Worm (Caenorhabditis elegans) whole organism, L4 larva: ENCODE results near the gene lab-2.

Source experiments
- D1046.2 ChIP-seq: fragments of 200-800 bp; sonication (Bioruptor generic); IDR thresholded peaks from 2 replicates; pipeline ENCODE4 v1.3.6; 2022; ENCODE audit warnings: missing genetic modification characterization, missing compliant biosample characterization
- F37D6.2 ChIP-seq: sonication (generic microtip); optimal IDR thresholded peaks from 2 replicates; lab custom pipeline; 2016; ENCODE audit warnings: mild to moderate bottlenecking, missing genetic modification characterization, missing compliant biosample characterization
- F44E2.7 ChIP-seq: fragments of 200-800 bp; sonication (Bioruptor generic); IDR thresholded peaks from 2 replicates; pipeline ENCODE4 v2.1.2; 2022; ENCODE audit warnings: missing genetic modification characterization, missing compliant biosample characterization
- F49E8.2 ChIP-seq: sonication (generic microtip); optimal IDR thresholded peaks from 2 replicates; lab custom pipeline; 2016; ENCODE audit warnings: missing compliant biosample characterization, mild to moderate bottlenecking, missing genetic modification characterization, borderline replicate concordance
- T20F7.1 ChIP-seq: fragments of 200-800 bp; sonication (Bioruptor generic); optimal IDR thresholded peaks from 2 replicates; lab custom pipeline; 2018; ENCODE audit warnings: mild to moderate bottlenecking, missing genetic modification characterization, missing compliant biosample characterization
- T26A8.4 ChIP-seq: fragments of 200-800 bp; sonication (Bioruptor generic); IDR thresholded peaks from 2 replicates; pipeline ENCODE4 v1.3.6; 2022; ENCODE audit warnings: missing genetic modification characterization, missing compliant biosample characterization
- ZK337.2 ChIP-seq: fragments of 200-800 bp; sonication (Bioruptor generic); IDR thresholded peaks from 2 replicates; pipeline ENCODE4 v1.3.6; 2022; ENCODE audit warnings: missing genetic modification reagents, missing genetic modification characterization, missing compliant biosample characterization
- ZK546.5 ChIP-seq, 2 experiments: sonication (generic microtip); optimal IDR thresholded peaks; 2 replicates each; lab custom pipeline; 2017; ENCODE audit warnings: missing biosample characterization in 2 of 2, missing genetic modification characterization in 2 of 2
- aha-1 ChIP-seq: fragments of 150-350 bp; peaks from one replicate; lab custom pipeline; 2014; ENCODE audit warnings: missing biosample characterization, missing genetic modification characterization
- aly-2 ChIP-seq: sonication (generic microtip); optimal IDR thresholded peaks from 2 replicates; lab custom pipeline; 2018; ENCODE audit warnings: missing biosample characterization, missing genetic modification characterization
- arid-1 ChIP-seq: fragments of 200-800 bp; sonication (Bioruptor generic); conservative IDR thresholded peaks from 2 replicates; pipeline ENCODE4 v1.3.6; 2022; ENCODE audit warnings: missing genetic modification reagents, missing genetic modification characterization, missing compliant biosample characterization
- attf-4 ChIP-seq: sonication (generic microtip); optimal IDR thresholded peaks from 3 replicates; lab custom pipeline; 2017; ENCODE audit warnings: missing biosample characterization, missing genetic modification characterization
- ceh-20 ChIP-seq: fragments of 200-800 bp; sonication (Bioruptor generic); IDR thresholded peaks from 2 replicates; pipeline ENCODE4 v1.3.6; 2022; ENCODE audit warnings: missing genetic modification reagents, missing genetic modification characterization, missing compliant biosample characterization
- ceh-28 ChIP-seq: fragments of 150-350 bp; optimal IDR thresholded peaks from 2 replicates; lab custom pipeline; 2014; ENCODE audit warnings: missing biosample characterization, missing genetic modification reagents, missing genetic modification characterization
- ceh-62 ChIP-seq: sonication (generic microtip); optimal IDR thresholded peaks from 2 replicates; lab custom pipeline; 2017; ENCODE audit warnings: missing biosample characterization, missing genetic modification characterization
- ceh-82 ChIP-seq: sonication (generic microtip); optimal IDR thresholded peaks from 2 replicates; lab custom pipeline; 2017; ENCODE audit warnings: missing biosample characterization, missing genetic modification characterization
- daf-19 ChIP-seq: fragments of 200-800 bp; sonication (Bioruptor generic); conservative IDR thresholded peaks from 2 replicates; pipeline ENCODE4 v1.3.6; 2022; ENCODE audit warnings: missing genetic modification characterization, missing compliant biosample characterization
- duxl-1 ChIP-seq: sonication (generic microtip); optimal IDR thresholded peaks from 2 replicates; lab custom pipeline; 2016; ENCODE audit warnings: mild to moderate bottlenecking, missing genetic modification characterization, moderate library complexity, missing compliant biosample characterization; ENCODE audit not compliant: poor library complexity
- egl-43 ChIP-seq: fragments of 200-800 bp; sonication (Bioruptor generic); IDR thresholded peaks from 2 replicates; pipeline ENCODE4 v1.3.6; 2022; ENCODE audit warnings: missing genetic modification reagents, missing genetic modification characterization, missing compliant biosample characterization
- fos-1 ChIP-seq: fragments of 150-350 bp; optimal IDR thresholded peaks from 2 replicates; lab custom pipeline; 2014; ENCODE audit warnings: missing biosample characterization, missing genetic modification characterization
- gei-8 ChIP-seq: fragments of 200-800 bp; sonication (Bioruptor generic); optimal IDR thresholded peaks from 2 replicates; lab custom pipeline; 2018; ENCODE audit warnings: mild to moderate bottlenecking, missing genetic modification characterization, missing compliant biosample characterization
- hlh-30 ChIP-seq: sonication (generic microtip); optimal IDR thresholded peaks from 2 replicates; lab custom pipeline; 2017; ENCODE audit warnings: antibody characterized with exemption, mild to moderate bottlenecking, missing genetic modification characterization, missing compliant biosample characterization; ENCODE audit not compliant: insufficient read depth
- lin-15B ChIP-seq: fragments of 150-350 bp; sonication (generic microtip); optimal IDR thresholded peaks from 3 replicates; lab custom pipeline; 2014; ENCODE audit warnings: missing biosample characterization, missing genetic modification characterization
- lin-29 ChIP-seq: fragments of 200-800 bp; sonication (Bioruptor generic); IDR thresholded peaks from 2 replicates; pipeline ENCODE4 v1.3.6; 2022; ENCODE audit warnings: missing genetic modification reagents, missing genetic modification characterization, missing compliant biosample characterization
- lin-39 ChIP-seq: fragments of 150-350 bp; optimal IDR thresholded peaks from 2 replicates; lab custom pipeline; 2014; ENCODE audit warnings: missing biosample characterization, missing genetic modification reagents, missing genetic modification characterization
- lsy-2 ChIP-seq, 2 experiments: fragments of 150-350 bp in 1 of 2; sonication (generic microtip) in 1 of 2; optimal IDR thresholded peaks; 2 replicates each; lab custom pipeline; 2014 to 2017; ENCODE audit warnings: missing biosample characterization in 2 of 2, missing genetic modification characterization in 2 of 2
- mdl-1 ChIP-seq, 2 experiments: fragments of 150-350 bp in 1 of 2; sonication (generic microtip) in 1 of 2; optimal IDR thresholded peaks; 2 replicates each; lab custom pipeline; 2014 to 2017; ENCODE audit warnings: missing biosample characterization in 2 of 2, missing genetic modification characterization in 2 of 2
- mep-1 ChIP-seq: fragments of 150-350 bp; sonication (generic microtip); optimal IDR thresholded peaks from 3 replicates; lab custom pipeline; 2014; ENCODE audit warnings: missing biosample characterization, missing genetic modification characterization
- mes-2 ChIP-seq: sonication (generic microtip); optimal IDR thresholded peaks from 2 replicates; lab custom pipeline; 2016; ENCODE audit warnings: missing genotype, mild to moderate bottlenecking, missing genetic modification characterization, missing compliant biosample characterization; ENCODE audit not compliant: poor library complexity, severe bottlenecking
- mxl-2 ChIP-seq: fragments of 200-800 bp; sonication (Bioruptor generic); conservative IDR thresholded peaks from 2 replicates; pipeline ENCODE4 v1.3.6; 2022; ENCODE audit warnings: missing genetic modification reagents, missing genetic modification characterization, missing compliant biosample characterization
- mxl-3 ChIP-seq: fragments of 200-800 bp; sonication (Bioruptor generic); optimal IDR thresholded peaks from 2 replicates; lab custom pipeline; 2018; ENCODE audit warnings: mild to moderate bottlenecking, missing genetic modification characterization, missing compliant biosample characterization
- nhr-28 ChIP-seq: fragments of 150-350 bp; optimal IDR thresholded peaks from 2 replicates; lab custom pipeline; 2014; ENCODE audit warnings: missing biosample characterization, missing genetic modification characterization
- nhr-42 ChIP-seq: fragments of 200-800 bp; sonication (Bioruptor generic); IDR thresholded peaks from 2 replicates; pipeline ENCODE4 v1.3.6; 2022; ENCODE audit warnings: missing genetic modification characterization, missing compliant biosample characterization
- nhr-6 ChIP-seq: fragments of 150-350 bp; optimal IDR thresholded peaks from 2 replicates; lab custom pipeline; 2014; ENCODE audit warnings: missing biosample characterization, missing genetic modification characterization
- php-3 ChIP-seq: fragments of 200-800 bp; sonication (Bioruptor generic); IDR thresholded peaks from 2 replicates; pipeline ENCODE4 v1.3.6; 2022; ENCODE audit warnings: missing genetic modification reagents, missing genetic modification characterization, missing compliant biosample characterization
- pqm-1 ChIP-seq: sonication (generic microtip); optimal IDR thresholded peaks from 2 replicates; lab custom pipeline; 2017; ENCODE audit warnings: missing biosample characterization, missing genetic modification characterization
- sdz-12 ChIP-seq: fragments of 200-800 bp; sonication (Bioruptor generic); optimal IDR thresholded peaks from 2 replicates; lab custom pipeline; 2018; ENCODE audit warnings: mild to moderate bottlenecking, missing genetic modification characterization, missing compliant biosample characterization
- snpc-1.2 ChIP-seq: fragments of 200-800 bp; sonication (Bioruptor generic); IDR thresholded peaks from 2 replicates; pipeline ENCODE4 v1.3.6; 2022; ENCODE audit warnings: missing genetic modification reagents, missing genetic modification characterization, missing compliant biosample characterization
- tag-97 ChIP-seq: fragments of 200-800 bp; sonication (Bioruptor generic); IDR thresholded peaks from 2 replicates; pipeline ENCODE4 v1.3.6; 2022; ENCODE audit warnings: missing genetic modification characterization, missing compliant biosample characterization
- unc-130 ChIP-seq: sonication (generic microtip); optimal IDR thresholded peaks from 2 replicates; lab custom pipeline; 2016; ENCODE audit warnings: missing genetic modification reagents, missing genetic modification characterization, missing compliant biosample characterization
- unc-62 ChIP-seq, 3 experiments: fragments of 150-350 bp in 1 of 3; sonication (generic microtip); optimal IDR thresholded peaks in 2 of 3; peaks in 1 of 3; 1 replicate in 1 of 3; 2 replicates in 2 of 3; lab custom pipeline; 2014 to 2017; ENCODE audit warnings: missing biosample characterization in 3 of 3, missing genetic modification characterization in 3 of 3, missing genetic modification reagents in 3 of 3, missing genotype in 1 of 3
- vab-7 ChIP-seq: fragments of 200-800 bp; sonication (Bioruptor generic); IDR thresholded peaks from 2 replicates; pipeline ENCODE4 v1.3.6; 2022; ENCODE audit warnings: missing genetic modification reagents, missing genetic modification characterization, missing compliant biosample characterization
- zfp-2 ChIP-seq: sonication (generic microtip); optimal IDR thresholded peaks from 2 replicates; lab custom pipeline; 2016; ENCODE audit warnings: mild to moderate bottlenecking, missing genetic modification characterization, missing compliant biosample characterization
- zip-2 ChIP-seq: fragments of 150-350 bp; optimal IDR thresholded peaks from 2 replicates; lab custom pipeline; 2014; ENCODE audit warnings: missing biosample characterization, missing genetic modification characterization
- ztf-11 ChIP-seq: fragments of 150-350 bp; optimal IDR thresholded peaks from 2 replicates; lab custom pipeline; 2014; ENCODE audit warnings: missing biosample characterization, missing genetic modification characterization
- ztf-7 ChIP-seq: fragments of 150-350 bp; optimal IDR thresholded peaks from 2 replicates; lab custom pipeline; 2014; ENCODE audit warnings: missing biosample characterization, missing genetic modification characterization

lab-2 gene

DNA sequence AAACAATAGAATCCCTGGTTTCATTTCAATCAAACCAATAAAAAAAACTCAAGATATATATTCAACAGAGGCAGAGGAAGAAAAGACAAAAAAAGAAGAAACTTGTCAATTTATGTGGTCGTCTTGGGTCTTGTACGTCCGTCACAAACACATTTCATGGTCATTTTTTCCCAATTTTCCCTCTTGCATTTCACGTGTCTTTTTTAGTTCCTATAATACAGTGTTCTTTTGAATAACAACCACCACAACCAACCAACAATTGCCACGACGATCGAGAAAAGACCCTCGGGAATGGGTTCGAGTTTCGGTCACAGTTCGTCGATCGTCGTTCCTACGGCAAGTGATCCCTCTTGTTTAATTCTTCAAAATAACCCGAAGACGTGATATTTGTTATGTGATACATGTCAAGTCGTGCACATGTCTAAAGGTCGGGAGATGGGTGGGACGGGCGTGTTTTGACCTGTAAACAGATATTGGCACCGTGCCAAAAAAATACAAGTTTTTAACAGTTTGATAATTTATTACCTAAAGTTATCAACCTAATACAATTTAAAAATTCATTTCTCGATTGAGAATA, 33.2 kb downstream of the lab-2 start (continued):
- TF ChIP-seq gei-8, result no peak
- TF ChIP-seq hlh-30 (tag; lab: Kevin White, UChicago), result peak; percentile 25

DNA sequence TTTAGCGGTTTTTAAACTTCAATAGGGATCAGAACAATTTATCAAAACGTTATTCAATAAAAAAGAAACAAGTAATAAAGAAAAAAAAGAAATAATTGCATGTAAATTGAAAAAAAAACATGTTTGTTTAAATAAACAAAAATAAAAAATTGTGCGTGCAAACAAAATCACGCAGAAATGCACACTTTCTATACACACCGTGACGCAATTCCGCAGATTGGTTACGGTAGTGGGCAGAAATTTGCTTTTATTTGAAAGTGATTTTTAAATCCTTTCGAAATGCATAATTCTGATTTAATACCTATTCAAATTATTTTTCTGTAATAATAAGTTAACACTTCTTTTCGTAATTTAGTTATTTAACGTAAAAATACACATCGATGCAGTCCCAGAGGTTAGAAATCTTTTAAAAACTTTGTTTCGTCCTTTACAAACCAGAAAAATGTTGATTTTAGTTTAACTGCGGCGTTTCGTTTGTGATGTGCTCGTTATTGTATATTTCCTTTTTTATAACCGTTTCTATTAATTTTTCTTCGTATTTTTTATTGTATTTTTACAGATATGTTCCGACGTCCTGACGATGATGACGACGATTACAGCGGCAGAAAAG, 36.2 kb downstream of the lab-2 start, which contains the start of gene cwf-19L2:
Gene cwf-19L2, plus strand, starts transcription at position 560 of the 610 bp plus-strand sequence.
- TF ChIP-seq daf-19 (GFP tag; lab: Robert Waterston, UW), result no peak
- no peak for TF ChIP-seq nhr-6 (tag; lab: Kevin White, UChicago)
- TF ChIP-seq lsy-2 (tag; optimal IDR thresholded peaks at IDR 0.05; lab: Kevin White, UChicago), result peak in 1 of 2 experiments; percentile 87
- peak; percentile 21 for TF ChIP-seq aha-1
- peak; percentile 27 for TF ChIP-seq mes-2
- TF ChIP-seq unc-130 (GFP tag; lab: Kevin White, UChicago), result peak; percentile 31
- TF ChIP-seq mep-1, result no peak
- no peak for TF ChIP-seq ceh-62
- no peak for TF ChIP-seq zip-2 (tag; lab: Kevin White, UChicago)

DNA sequence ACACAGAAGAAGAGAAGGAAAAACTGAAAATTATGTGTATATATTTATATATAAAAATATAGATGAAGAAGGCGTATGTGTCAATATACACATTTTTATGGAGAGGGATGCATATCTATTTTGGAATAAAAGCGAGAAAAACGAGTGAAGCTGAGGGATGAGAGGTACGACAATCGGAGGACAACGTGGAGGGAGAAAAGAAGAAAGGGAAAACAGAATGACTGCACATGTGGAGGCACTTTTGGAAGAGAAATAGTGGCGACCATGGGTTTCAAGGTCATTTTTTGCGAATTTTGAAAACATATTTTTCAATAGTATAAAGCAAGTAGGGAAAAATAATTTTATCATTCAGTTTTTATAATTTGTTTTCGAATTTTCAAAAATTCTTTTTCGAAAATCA, 36.8 kb downstream of the lab-2 start:
- no peak for TF ChIP-seq F49E8.2
- no peak for TF ChIP-seq mxl-2 (GFP tag; lab: Robert Waterston, UW)
- no peak for TF ChIP-seq T20F7.1 (GFP tag; lab: Kevin White, UChicago)
- no peak for TF ChIP-seq vab-7 (GFP tag; lab: Robert Waterston, UW)
- no peak for TF ChIP-seq ztf-11
- no peak for TF ChIP-seq fos-1 (tag; lab: Kevin White, UChicago)
- TF ChIP-seq F44E2.7 (GFP tag; lab: Robert Waterston, UW), result no peak
- no peak for TF ChIP-seq nhr-6 (tag; lab: Kevin White, UChicago)
- TF ChIP-seq ZK337.2, result no peak
- no peak for TF ChIP-seq T26A8.4 (GFP tag; lab: Robert Waterston, UW)
- TF ChIP-seq unc-62 (GFP tag; optimal IDR thresholded peaks at IDR 0.05 in 1 of 2; lab: Kevin White, UChicago), result no peak
- no peak for TF ChIP-seq unc-62 (tag; optimal IDR thresholded peaks at IDR 0.05; lab: Kevin White, UChicago)
- peak in 1 of 2 experiments; percentile 75 for TF ChIP-seq mdl-1 (tag; optimal IDR thresholded peaks at IDR 0.05; lab: Kevin White, UChicago)
- no peak for TF ChIP-seq lin-39 (tag; lab: Kevin White, UChicago)
- no peak for TF ChIP-seq nhr-42
- TF ChIP-seq ceh-28 (tag; lab: Kevin White, UChicago), result no peak
- TF ChIP-seq lin-15B (tag; lab: Kevin White, UChicago), result no peak
- peak; percentile 91 for TF ChIP-seq aha-1
- TF ChIP-seq php-3 (GFP tag; lab: Robert Waterston, UW), result no peak
- TF ChIP-seq attf-4, result no peak
- no peak for TF ChIP-seq ztf-7 (tag; lab: Kevin White, UChicago)
- TF ChIP-seq arid-1 (GFP tag; lab: Robert Waterston, UW), result no peak
- TF ChIP-seq D1046.2 (GFP tag; lab: Robert Waterston, UW), result no peak
- no peak for TF ChIP-seq lin-29
- TF ChIP-seq hlh-30 (tag; lab: Kevin White, UChicago), result peak; percentile 76
- peak; percentile 90 for TF ChIP-seq mxl-3
- no peak for TF ChIP-seq snpc-1.2 (GFP tag; lab: Robert Waterston, UW)
- TF ChIP-seq tag-97 (GFP tag; lab: Robert Waterston, UW), result no peak
- TF ChIP-seq aly-2 (tag; lab: Kevin White, UChicago), result no peak
- no peak for TF ChIP-seq ZK546.5 (tag; optimal IDR thresholded peaks at IDR 0.05; lab: Kevin White, UChicago)
- TF ChIP-seq nhr-28, result peak; percentile 38
- no peak for TF ChIP-seq egl-43 (GFP tag; lab: Robert Waterston, UW)
- TF ChIP-seq lsy-2 (tag; optimal IDR thresholded peaks at IDR 0.05; lab: Kevin White, UChicago), result peak in 1 of 2 experiments; percentile 49
- no peak for TF ChIP-seq ceh-82 (tag; lab: Kevin White, UChicago)
- TF ChIP-seq mep-1, result peak; percentile 31
- no peak for TF ChIP-seq pqm-1 (tag; lab: Kevin White, UChicago)
- no peak for TF ChIP-seq duxl-1 (tag; lab: Kevin White, UChicago)
- no peak for TF ChIP-seq zip-2 (tag; lab: Kevin White, UChicago)
- no peak for TF ChIP-seq zfp-2 (tag; lab: Kevin White, UChicago)
- no peak for TF ChIP-seq sdz-12
- TF ChIP-seq F37D6.2, result no peak
- TF ChIP-seq ceh-20, result no peak
